Worm (Caenorhabditis elegans) whole organism, L3 larva: ENCODE measurements around the gene frpr-6.
A peak's percentile ranks its signal among the peaks of the same experiment; 100 is the strongest.

ENCODE experiments used
- aly-2 ChIP-seq: fragments of 150-350 bp; optimal IDR thresholded peaks from 2 replicates; lab custom pipeline; 2014; ENCODE audit warnings: missing biosample characterization, missing genetic modification characterization
- ama-1 ChIP-seq: fragments of 150-350 bp; optimal IDR thresholded peaks from 2 replicates; lab custom pipeline; 2018
- ceh-16 ChIP-seq: sonication (generic microtip); optimal IDR thresholded peaks from 2 replicates; lab custom pipeline; 2017; ENCODE audit warnings: missing biosample characterization, missing genetic modification characterization
- ceh-28 ChIP-seq: fragments of 150-350 bp; optimal IDR thresholded peaks from 2 replicates; lab custom pipeline; 2014; ENCODE audit warnings: missing biosample characterization, missing genetic modification reagents, missing genetic modification characterization
- ceh-82 ChIP-seq: fragments of 150-350 bp; optimal IDR thresholded peaks from 2 replicates; lab custom pipeline; 2014; ENCODE audit warnings: missing biosample characterization, missing genetic modification characterization
- daf-12 ChIP-seq: fragments of 150-350 bp; optimal IDR thresholded peaks from 2 replicates; lab custom pipeline; 2014; ENCODE audit warnings: missing biosample characterization, missing genetic modification reagents, missing genetic modification characterization
- egl-27 ChIP-seq: sonication (generic microtip); optimal IDR thresholded peaks from 4 replicates; lab custom pipeline; 2017; ENCODE audit warnings: missing biosample characterization, missing genetic modification reagents, missing genetic modification characterization
- egl-5 ChIP-seq: fragments of 150-350 bp; optimal IDR thresholded peaks from 2 replicates; lab custom pipeline; 2017; ENCODE audit warnings: missing biosample characterization, missing genetic modification reagents, missing genetic modification characterization, inconsistent platforms
- elt-1 ChIP-seq: fragments of 150-350 bp; optimal IDR thresholded peaks from 2 replicates; lab custom pipeline; 2014; ENCODE audit warnings: missing biosample characterization, missing genetic modification characterization
- elt-2 ChIP-seq: sonication (generic microtip); optimal IDR thresholded peaks from 2 replicates; lab custom pipeline; 2016; ENCODE audit warnings: missing genetic modification reagents, mild to moderate bottlenecking, missing genetic modification characterization, missing compliant biosample characterization
- elt-3 ChIP-seq, 3 experiments: fragments of 150-350 bp in 1 of 3; sonication (generic microtip) in 2 of 3; optimal IDR thresholded peaks; 2 replicates in 2 of 3; 4 replicates in 1 of 3; lab custom pipeline; 2014 to 2017; ENCODE audit warnings: missing biosample characterization in 3 of 3, missing genetic modification characterization in 3 of 3
- fkh-10 ChIP-seq: sonication (generic microtip); optimal IDR thresholded peaks from 2 replicates; lab custom pipeline; 2017; ENCODE audit warnings: missing biosample characterization, missing genetic modification reagents, missing genetic modification characterization
- fkh-2 ChIP-seq: fragments of 150-350 bp; optimal IDR thresholded peaks from 2 replicates; lab custom pipeline; 2014; ENCODE audit warnings: missing biosample characterization, missing genetic modification reagents, missing genetic modification characterization
- hmg-11 ChIP-seq: sonication (generic microtip); optimal IDR thresholded peaks from 2 replicates; lab custom pipeline; 2016; ENCODE audit warnings: missing genetic modification characterization, missing compliant biosample characterization
- jun-1 ChIP-seq: fragments of 150-350 bp; optimal IDR thresholded peaks from 2 replicates; lab custom pipeline; 2014; ENCODE audit warnings: missing biosample characterization, missing genetic modification reagents, missing genetic modification characterization
- lin-15B ChIP-seq: fragments of 150-350 bp; optimal IDR thresholded peaks from 2 replicates; lab custom pipeline; 2014; ENCODE audit warnings: missing biosample characterization, missing genetic modification characterization
- lsy-12 ChIP-seq: sonication (generic microtip); optimal IDR thresholded peaks from 2 replicates; lab custom pipeline; 2016; ENCODE audit warnings: mild to moderate bottlenecking, missing genetic modification characterization, missing compliant biosample characterization
- mdl-1 ChIP-seq: fragments of 150-350 bp; optimal IDR thresholded peaks from 2 replicates; lab custom pipeline; 2014; ENCODE audit warnings: missing biosample characterization, missing genetic modification characterization
- mml-1 ChIP-seq: fragments of 150-350 bp; sonication (generic microtip); optimal IDR thresholded peaks from 3 replicates; lab custom pipeline; 2014; ENCODE audit warnings: missing biosample characterization, missing genetic modification characterization
- nfya-1 ChIP-seq: sonication (generic microtip); optimal IDR thresholded peaks from 2 replicates; lab custom pipeline; 2017; ENCODE audit warnings: missing genetic modification characterization, mild to moderate bottlenecking, missing compliant biosample characterization, antibody characterized with exemption, moderate library complexity; ENCODE audit not compliant: insufficient read depth
- nhr-12 ChIP-seq: fragments of 150-350 bp; optimal IDR thresholded peaks from 2 replicates; lab custom pipeline; 2014; ENCODE audit warnings: missing biosample characterization, missing genetic modification characterization
- nhr-23 ChIP-seq: fragments of 150-350 bp; optimal IDR thresholded peaks from 2 replicates; lab custom pipeline; 2014; ENCODE audit warnings: missing biosample characterization, missing genetic modification reagents, missing genetic modification characterization
- nhr-237 ChIP-seq: fragments of 150-350 bp; optimal IDR thresholded peaks from 2 replicates; lab custom pipeline; 2014; ENCODE audit warnings: missing biosample characterization, missing genetic modification characterization
- nhr-25 ChIP-seq: sonication (generic microtip); optimal IDR thresholded peaks from 2 replicates; lab custom pipeline; 2017; ENCODE audit warnings: missing biosample characterization, missing genetic modification characterization
- nhr-77 ChIP-seq: fragments of 150-350 bp; optimal IDR thresholded peaks from 2 replicates; lab custom pipeline; 2014; ENCODE audit warnings: missing biosample characterization, missing genetic modification characterization
- pha-4 ChIP-seq: fragments of 150-350 bp; optimal IDR thresholded peaks from 2 replicates; lab custom pipeline; 2014; ENCODE audit warnings: missing biosample characterization, missing genetic modification reagents, missing genetic modification characterization
- pqm-1 ChIP-seq: fragments of 150-350 bp; optimal IDR thresholded peaks from 2 replicates; lab custom pipeline; 2017; ENCODE audit warnings: missing biosample characterization, missing genetic modification characterization, inconsistent platforms
- sea-2 ChIP-seq: fragments of 150-350 bp; sonication (generic microtip); optimal IDR thresholded peaks from 4 replicates; lab custom pipeline; 2014; ENCODE audit warnings: missing biosample characterization, missing genetic modification reagents, missing genetic modification characterization
- tbx-2 ChIP-seq: sonication (generic microtip); optimal IDR thresholded peaks from 2 replicates; lab custom pipeline; 2016; ENCODE audit warnings: mild to moderate bottlenecking, missing genetic modification characterization, missing compliant biosample characterization
- zag-1 ChIP-seq: fragments of 150-350 bp; optimal IDR thresholded peaks from 2 replicates; lab custom pipeline; 2014; ENCODE audit warnings: missing biosample characterization, missing genetic modification characterization
- ztf-4 ChIP-seq: fragments of 150-350 bp; optimal IDR thresholded peaks from 2 replicates; lab custom pipeline; 2014; ENCODE audit warnings: missing biosample characterization, missing genetic modification characterization

The frpr-6 gene

ce11 chrV:9078067-9078581, 22.8 kb downstream of the frpr-6 start:
- TF ChIP-seq ceh-28 (tag; lab: Kevin White, UChicago) = no peak
- no peak for TF ChIP-seq elt-1 (tag; lab: Kevin White, UChicago)
- no peak for TF ChIP-seq ama-1 (lab: Kevin White, UChicago)
- no peak for TF ChIP-seq sea-2 (GFP tag; lab: Kevin White, UChicago)
- TF ChIP-seq nhr-77 (tag; lab: Kevin White, UChicago) = no peak
- TF ChIP-seq ztf-4 = no peak
- TF ChIP-seq nhr-23 (tag; lab: Kevin White, UChicago) = peak; percentile 56

ce11 chrV:9076273-9076672, 24.7 kb downstream of the frpr-6 start, which contains the start of gene T27E4.7:
T27E4.7 (minus strand) TSS chrV:9076322.
- TF ChIP-seq pha-4 (tag; lab: Kevin White, UChicago) = peak; percentile 26
- TF ChIP-seq ama-1 (lab: Kevin White, UChicago) = peak; percentile 2
- TF ChIP-seq elt-2 (tag; lab: Kevin White, UChicago) = peak; percentile 6
- TF ChIP-seq ztf-4 = no peak

ce11 chrV:9075827-9076226, 25.1 kb downstream of the frpr-6 start:
- no peak for TF ChIP-seq zag-1 (tag; lab: Kevin White, UChicago)
- no peak for TF ChIP-seq hmg-11 (tag; lab: Kevin White, UChicago)
- TF ChIP-seq ceh-82 (tag; lab: Kevin White, UChicago) = no peak
- TF ChIP-seq elt-2 (tag; lab: Kevin White, UChicago) = no peak
- no peak for TF ChIP-seq ceh-16
- no peak for TF ChIP-seq ama-1 (lab: Kevin White, UChicago)
- no peak for TF ChIP-seq egl-5
- TF ChIP-seq pha-4 (tag; lab: Kevin White, UChicago) = peak; percentile 90
- no peak for TF ChIP-seq elt-3 (tag; optimal IDR thresholded peaks at IDR 0.05; lab: Kevin White, UChicago)
- peak; percentile 18 for TF ChIP-seq mdl-1 (tag; lab: Kevin White, UChicago)
- TF ChIP-seq jun-1 (tag; lab: Kevin White, UChicago) = peak; percentile 25
- no peak for TF ChIP-seq nhr-237 (tag; lab: Kevin White, UChicago)
- no peak for TF ChIP-seq daf-12 (tag; lab: Kevin White, UChicago)
- no peak for TF ChIP-seq fkh-10 (GFP tag; lab: Kevin White, UChicago)
- TF ChIP-seq pqm-1 (tag; lab: Kevin White, UChicago) = peak; percentile 41
- no peak for TF ChIP-seq fkh-2 (tag; lab: Kevin White, UChicago)
- TF ChIP-seq lsy-12 (tag; lab: Kevin White, UChicago) = no peak
- TF ChIP-seq nfya-1 = peak; percentile 13

- TF ChIP-seq tbx-2 (peak; percentile 2), aly-2 (tag; lab: Kevin White, UChicago) (peak; percentile 66), pha-4 (tag; lab: Kevin White, UChicago) (peak; percentile 74), mml-1 (tag; lab: Kevin White, UChicago) (no peak), elt-3 (tag; optimal IDR thresholded peaks at IDR 0.05; lab: Kevin White, UChicago) (no peak), pqm-1 (tag; lab: Kevin White, UChicago) (peak; percentile 92), ama-1 (lab: Kevin White, UChicago) (peak; percentile 79), elt-2 (tag; lab: Kevin White, UChicago) (peak; percentile 79), nhr-25 (tag; lab: Kevin White, UChicago) (peak; percentile 39), jun-1 (tag; lab: Kevin White, UChicago) (peak; percentile 68), daf-12 (tag; lab: Kevin White, UChicago) (no peak)
Measured at ce11 chrV:9074360-9074834, 26.6 kb downstream of the frpr-6 start.

ce11 chrV:9073322-9074038, 27.5 kb downstream of the frpr-6 start, which contains the start of gene oac-50:
oac-50 (minus strand) TSS chrV:9073540.
- TF ChIP-seq nhr-12 (tag; lab: Kevin White, UChicago) (no peak), pqm-1 (tag; lab: Kevin White, UChicago) (peak; percentile 79), pha-4 (tag; lab: Kevin White, UChicago) (peak; percentile 82), nhr-77 (tag; lab: Kevin White, UChicago) (no peak), lin-15B (tag; lab: Kevin White, UChicago) (no peak), mml-1 (tag; lab: Kevin White, UChicago) (no peak), elt-2 (tag; lab: Kevin White, UChicago) (peak; percentile 55), nhr-237 (tag; lab: Kevin White, UChicago) (no peak), ceh-82 (tag; lab: Kevin White, UChicago) (no peak), aly-2 (tag; lab: Kevin White, UChicago) (no peak), egl-27 (tag; lab: Kevin White, UChicago) (no peak)
